Fruit fly (Drosophila melanogaster): ENCODE data around the gene Prestin.

DNA sequence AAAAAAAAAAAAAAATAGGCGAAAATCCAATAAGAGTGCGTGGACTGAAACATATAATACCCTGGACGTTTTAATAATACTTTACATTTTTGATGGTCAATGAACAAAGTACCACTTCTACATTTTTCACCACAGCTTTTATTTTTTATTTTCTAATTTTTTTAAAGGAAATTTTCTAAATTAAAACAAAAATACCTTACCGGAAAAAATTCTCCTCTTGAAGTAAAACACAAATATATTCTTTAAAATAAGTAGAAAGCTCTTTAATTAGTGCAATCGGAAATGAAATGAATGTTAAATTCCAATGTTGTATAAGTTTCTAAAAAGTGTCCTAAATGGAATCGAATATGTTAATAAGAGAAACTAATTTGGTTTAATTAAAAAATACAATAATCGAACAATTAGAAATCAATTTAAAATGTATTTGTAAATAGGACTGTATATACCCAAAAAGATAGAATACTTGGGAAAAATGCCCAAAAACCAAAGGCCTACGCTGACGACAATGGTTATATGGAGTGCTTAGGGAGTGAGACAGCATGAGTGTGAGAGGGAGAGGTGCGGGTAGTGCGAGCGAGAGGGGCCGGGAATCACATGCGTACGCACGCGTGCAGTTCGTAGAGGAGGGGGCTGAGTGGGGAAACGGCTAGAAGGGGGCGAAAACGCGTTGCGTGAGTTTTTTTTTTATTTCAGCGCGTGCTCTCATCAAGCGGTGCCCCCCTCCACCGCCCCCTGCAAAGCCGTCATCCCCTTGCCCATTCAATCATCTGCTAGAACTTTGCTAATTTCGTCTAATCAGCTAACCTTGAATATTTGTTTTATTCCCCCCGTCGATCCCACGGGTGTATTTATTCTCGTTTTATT, 41.3 kb upstream of the Prestin start:
- TF ChIP-seq Dfd (GFP tag; optimal IDR thresholded peaks at IDR 0.05) (peak in 1 of 2 experiments; percentile 50), pan (optimal IDR thresholded peaks at IDR 0.05) (no peak), pan (GFP tag; optimal IDR thresholded peaks at IDR 0.05 in 1 of 2, IDR thresholded peaks at IDR 0.05 in 1 of 2) (no peak), schlank (tag; optimal IDR thresholded peaks at IDR 0.05) (no peak), Opbp (GFP tag; IDR thresholded peaks at IDR 0.05; ENCODE audit: partially characterized antibody) (peak; percentile 26; the same call in 1 of the 3 replicates), aop (GFP tag; IDR thresholded peaks at IDR 0.05) (no peak), Sox102F (GFP tag; optimal IDR thresholded peaks at IDR 0.05) (no peak), CG15601 (tag; optimal IDR thresholded peaks at IDR 0.05) (no peak), Hr39 (optimal IDR thresholded peaks at IDR 0.05) (peak; percentile 64), Mes4 (GFP tag; optimal IDR thresholded peaks at IDR 0.05) (no peak), CG16815 (GFP tag; optimal IDR thresholded peaks at IDR 0.05) (peak; percentile 21), Ravus (GFP tag; IDR thresholded peaks at IDR 0.05) (no peak), Hmx (GFP tag; optimal IDR thresholded peaks at IDR 0.05) (peak; percentile 37)
